Fruit fly (Drosophila melanogaster) whole organism, embryonic: ENCODE measurements around the gene CG10597.
A peak's percentile ranks its signal among the peaks of the same experiment; 100 is the strongest.

ENCODE experiments used
- Abd-B ChIP-seq: fragments of 200-800 bp; sonication (Bioruptor generic); optimal IDR thresholded peaks from 2 replicates; lab custom pipeline; 2018; ENCODE audit warnings: missing biosample characterization, mild to moderate bottlenecking, missing genetic modification characterization, moderate library complexity
- C15 ChIP-seq: fragments of 200-800 bp; sonication (Bioruptor generic); IDR thresholded peaks from 3 replicates; pipeline ENCODE4 v1.3.6; 2022; ENCODE audit warnings: missing biosample characterization, missing genetic modification characterization
- CG10209 ChIP-seq: fragments of 200-800 bp; sonication (Bioruptor generic); optimal IDR thresholded peaks from 3 replicates; lab custom pipeline; 2017; ENCODE audit warnings: missing biosample characterization, mild to moderate bottlenecking, missing genetic modification characterization, missing genetic modification reagents
- CG10267 ChIP-seq: fragments of 200-800 bp; sonication (Bioruptor generic); optimal IDR thresholded peaks from 2 replicates; lab custom pipeline; 2018; ENCODE audit warnings: missing biosample characterization, mild to moderate bottlenecking, missing genetic modification characterization, moderate library complexity
- CG11247 ChIP-seq: fragments of 200-800 bp; sonication (Bioruptor generic); IDR thresholded peaks from 2 replicates; pipeline ENCODE4 v1.3.6; 2022; ENCODE audit warnings: missing biosample characterization, missing genetic modification characterization
- CG12219 ChIP-seq: fragments of 200-800 bp; sonication (Bioruptor generic); optimal IDR thresholded peaks from 3 replicates; lab custom pipeline; 2018; ENCODE audit warnings: missing biosample characterization, mild to moderate bottlenecking, missing genetic modification characterization
- CG12391 ChIP-seq: fragments of 200-800 bp; sonication (Bioruptor generic); optimal IDR thresholded peaks from 3 replicates; lab custom pipeline; 2018; ENCODE audit warnings: missing biosample characterization, mild to moderate bottlenecking, missing genetic modification characterization, moderate library complexity
- CG12769 ChIP-seq: fragments of 200-800 bp; sonication (Bioruptor generic); optimal IDR thresholded peaks from 2 replicates; lab custom pipeline; 2019; ENCODE audit warnings: missing biosample characterization, mild to moderate bottlenecking, missing genetic modification characterization, moderate library complexity
- CG13296 ChIP-seq: fragments of 200-800 bp; sonication (Bioruptor generic); optimal IDR thresholded peaks from 3 replicates; lab custom pipeline; 2018; ENCODE audit warnings: missing biosample characterization, mild to moderate bottlenecking, missing genetic modification characterization
- CG33213 ChIP-seq: fragments of 200-800 bp; sonication (Bioruptor generic); optimal IDR thresholded peaks from 3 replicates; lab custom pipeline; 2016; ENCODE audit warnings: missing biosample characterization, missing genetic modification characterization
- CG5953 ChIP-seq: fragments of 200-800 bp; sonication (Bioruptor generic); IDR thresholded peaks from 2 replicates; pipeline ENCODE4 v1.3.6; 2022; ENCODE audit warnings: missing biosample characterization, missing genetic modification characterization
- CG6689 ChIP-seq: fragments of 200-800 bp; sonication (Bioruptor generic); IDR thresholded peaks from 2 replicates; pipeline ENCODE4 v1.3.6; 2022; ENCODE audit warnings: missing biosample characterization, missing genetic modification characterization
- CG6765 ChIP-seq: fragments of 200-800 bp; sonication (Bioruptor generic); optimal IDR thresholded peaks from 3 replicates; lab custom pipeline; 2017; ENCODE audit warnings: missing biosample characterization, mild to moderate bottlenecking, missing genetic modification characterization
- CG7839 ChIP-seq: fragments of 200-800 bp; sonication (Bioruptor generic); optimal IDR thresholded peaks from 3 replicates; lab custom pipeline; 2018; ENCODE audit warnings: missing biosample characterization, mild to moderate bottlenecking, missing genetic modification characterization, moderate library complexity
- CG7928 ChIP-seq: fragments of 200-800 bp; sonication (Bioruptor generic); optimal IDR thresholded peaks from 2 replicates; lab custom pipeline; 2017; ENCODE audit warnings: missing biosample characterization, mild to moderate bottlenecking, missing genetic modification characterization
- CG8089 ChIP-seq: fragments of 200-800 bp; sonication (Bioruptor generic); optimal IDR thresholded peaks from 3 replicates; lab custom pipeline; 2016; ENCODE audit warnings: missing biosample characterization, missing genetic modification characterization
- CG9215 ChIP-seq: fragments of 200-800 bp; sonication (Bioruptor generic); IDR thresholded peaks from 2 replicates; pipeline ENCODE4 v1.3.6; 2022; ENCODE audit warnings: missing biosample characterization, missing genetic modification characterization
- CG9876 ChIP-seq: fragments of 200-800 bp; sonication (Bioruptor generic); optimal IDR thresholded peaks from 2 replicates; lab custom pipeline; 2016; ENCODE audit warnings: missing biosample characterization, missing genetic modification characterization
- CG9932 ChIP-seq: fragments of 200-800 bp; sonication (Bioruptor generic); IDR thresholded peaks from 2 replicates; pipeline ENCODE4 v1.3.6; 2022; ENCODE audit warnings: missing biosample characterization, missing genetic modification characterization
- Chrac-16 ChIP-seq: fragments of 200-800 bp; sonication (Bioruptor generic); optimal IDR thresholded peaks from 3 replicates; lab custom pipeline; 2016; ENCODE audit warnings: missing biosample characterization, missing genetic modification characterization
- Eip74EF ChIP-seq, 2 experiments: fragments of 200-800 bp in 1 of 2; fragments of >200 bp in 1 of 2; sonication (Bioruptor generic) in 1 of 2; optimal IDR thresholded peaks; 2 replicates each; lab custom pipeline; 2017 to 2019; ENCODE audit warnings: missing biosample characterization in 2 of 2, missing genetic modification characterization in 2 of 2, mild to moderate bottlenecking in 1 of 2, moderate library complexity in 1 of 2
- Elba2 ChIP-seq: fragments of 200-800 bp; sonication (Bioruptor generic); optimal IDR thresholded peaks from 3 replicates; lab custom pipeline; 2016; ENCODE audit warnings: missing biosample characterization, missing genetic modification characterization
- GATAe ChIP-seq: fragments of 200-800 bp; sonication (Bioruptor generic); conservative IDR thresholded peaks from 2 replicates; pipeline ENCODE4 v1.3.6; 2022; ENCODE audit warnings: missing biosample characterization, missing genetic modification characterization
- Gug ChIP-seq: fragments of 200-800 bp; sonication (Bioruptor generic); IDR thresholded peaks from 4 replicates; pipeline ENCODE4 v1.3.6; 2022; ENCODE audit warnings: missing biosample characterization, missing genetic modification characterization
- HLH3B ChIP-seq: fragments of 200-800 bp; sonication (Bioruptor generic); IDR thresholded peaks from 2 replicates; pipeline ENCODE4 v1.3.6; 2022; ENCODE audit warnings: missing biosample characterization, missing genetic modification characterization
- Hr78 ChIP-seq, 2 experiments: fragments of 200-800 bp in 1 of 2; fragments of >200 bp in 1 of 2; sonication (Bioruptor generic) in 1 of 2; optimal IDR thresholded peaks; 2 replicates each; lab custom pipeline; 2017 to 2019; ENCODE audit warnings: missing biosample characterization in 2 of 2, missing genetic modification characterization in 2 of 2, mild to moderate bottlenecking in 1 of 2, moderate library complexity in 1 of 2
- Jarid2 ChIP-seq: fragments of 200-800 bp; sonication (Bioruptor generic); optimal IDR thresholded peaks from 3 replicates; lab custom pipeline; 2017; ENCODE audit warnings: mild to moderate bottlenecking, missing biosample characterization, missing genetic modification reagents, missing genetic modification characterization
- MESR4 ChIP-seq: fragments of 200-800 bp; sonication (Bioruptor generic); optimal IDR thresholded peaks from 2 replicates; lab custom pipeline; 2018; ENCODE audit warnings: missing biosample characterization, mild to moderate bottlenecking, missing genetic modification characterization, moderate library complexity
- NC2β ChIP-seq: fragments of 200-800 bp; sonication (Bioruptor generic); optimal IDR thresholded peaks from 2 replicates; lab custom pipeline; 2016; ENCODE audit warnings: missing biosample characterization, missing genetic modification characterization
- Oli ChIP-seq: fragments of 200-800 bp; sonication (Bioruptor generic); optimal IDR thresholded peaks from 2 replicates; lab custom pipeline; 2018; ENCODE audit warnings: missing biosample characterization, mild to moderate bottlenecking, missing genetic modification characterization, moderate library complexity
- PHDP ChIP-seq: fragments of 200-800 bp; sonication (Bioruptor generic); optimal IDR thresholded peaks from 3 replicates; lab custom pipeline; 2018; ENCODE audit warnings: missing biosample characterization, mild to moderate bottlenecking, missing genetic modification characterization, moderate library complexity
- TFAM ChIP-seq: fragments of 200-800 bp; sonication (Bioruptor generic); optimal IDR thresholded peaks from 2 replicates; lab custom pipeline; 2017; ENCODE audit warnings: missing biosample characterization, missing genetic modification characterization, inconsistent platforms
- Xbp1 ChIP-seq: fragments of 200-800 bp; sonication (Bioruptor generic); optimal IDR thresholded peaks from 3 replicates; lab custom pipeline; 2016; ENCODE audit warnings: missing biosample characterization, mild to moderate bottlenecking, missing genetic modification characterization
- az2 ChIP-seq: fragments of 200-800 bp; sonication (Bioruptor generic); optimal IDR thresholded peaks from 3 replicates; lab custom pipeline; 2016; ENCODE audit warnings: missing biosample characterization, missing genetic modification characterization
- bbx ChIP-seq: fragments of 200-800 bp; sonication (Bioruptor generic); IDR thresholded peaks from 2 replicates; pipeline ENCODE4 v1.3.6; 2022; ENCODE audit warnings: missing biosample characterization, missing genetic modification characterization; ENCODE audit not compliant: partially characterized antibody
- chn ChIP-seq: fragments of 200-800 bp; sonication (Bioruptor generic); optimal IDR thresholded peaks from 2 replicates; lab custom pipeline; 2016; ENCODE audit warnings: missing biosample characterization, missing genetic modification characterization
- cwo ChIP-seq: fragments of 200-800 bp; sonication (Bioruptor generic); optimal IDR thresholded peaks from 3 replicates; lab custom pipeline; 2017; ENCODE audit warnings: missing biosample characterization, missing genetic modification characterization, mild to moderate bottlenecking, moderate library complexity, missing genetic modification reagents
- da ChIP-seq: fragments of 200-800 bp; sonication (Bioruptor generic); optimal IDR thresholded peaks from 2 replicates; lab custom pipeline; 2016; ENCODE audit warnings: missing biosample characterization, missing genetic modification characterization
- fru ChIP-seq: fragments of >200 bp; optimal IDR thresholded peaks from 2 replicates; lab custom pipeline; 2017
- grau ChIP-seq: fragments of 200-800 bp; optimal IDR thresholded peaks from 3 replicates; lab custom pipeline; 2019; ENCODE audit warnings: missing biosample characterization, mild to moderate bottlenecking, missing genetic modification characterization, moderate library complexity
- gsb ChIP-seq: fragments of 200-800 bp; sonication (Bioruptor generic); IDR thresholded peaks from 2 replicates; pipeline ENCODE4 v1.3.6; 2022; ENCODE audit warnings: missing biosample characterization, missing genetic modification characterization
- her ChIP-seq: fragments of 200-800 bp; sonication (Bioruptor generic); optimal IDR thresholded peaks from 2 replicates; lab custom pipeline; 2016; ENCODE audit warnings: missing biosample characterization, missing genetic modification characterization
- lola ChIP-seq, 3 experiments: fragments of >200 bp in 2 of 3; fragments of 200-800 bp in 1 of 3; sonication (Bioruptor generic) in 1 of 3; optimal IDR thresholded peaks; 2 replicates each; lab custom pipeline; 2017 to 2019; ENCODE audit warnings: missing biosample characterization in 3 of 3, missing genetic modification characterization in 3 of 3, mild to moderate bottlenecking in 1 of 3, moderate library complexity in 1 of 3
- nmo ChIP-seq: fragments of 200-800 bp; sonication (Bioruptor generic); optimal IDR thresholded peaks from 2 replicates; lab custom pipeline; 2018; ENCODE audit warnings: missing biosample characterization, mild to moderate bottlenecking, missing genetic modification characterization, moderate library complexity
- oc ChIP-seq: fragments of 200-800 bp; sonication (Bioruptor generic); optimal IDR thresholded peaks from 2 replicates; lab custom pipeline; 2018; ENCODE audit warnings: missing biosample characterization, mild to moderate bottlenecking, missing genetic modification characterization, moderate library complexity
- psq ChIP-seq: fragments of 200-800 bp; sonication (Bioruptor generic); optimal IDR thresholded peaks from 2 replicates; lab custom pipeline; 2017; ENCODE audit warnings: missing biosample characterization, missing genetic modification characterization
- pum ChIP-seq: fragments of 200-800 bp; sonication (Bioruptor generic); optimal IDR thresholded peaks from 2 replicates; lab custom pipeline; 2016; ENCODE audit warnings: missing biosample characterization, missing genetic modification characterization
- sens ChIP-seq: fragments of 200-800 bp; sonication (Bioruptor generic); peaks from one replicate; lab custom pipeline; 2016; ENCODE audit warnings: missing biosample characterization, missing genetic modification characterization
- sqz ChIP-seq: fragments of 200-800 bp; sonication (Bioruptor generic); optimal IDR thresholded peaks from 3 replicates; lab custom pipeline; 2018; ENCODE audit warnings: missing biosample characterization, mild to moderate bottlenecking, missing genetic modification characterization
- zfh2 ChIP-seq: fragments of 200-800 bp; sonication (Bioruptor generic); optimal IDR thresholded peaks from 2 replicates; lab custom pipeline; 2016; ENCODE audit warnings: missing biosample characterization, missing genetic modification characterization

Gene CG10597

dm6 chrX:17229475-17230169 is 1.2 kb downstream of the CG10597 start (continued):
- TF ChIP-seq Elba2, result no peak
- peak; percentile 64 for TF ChIP-seq CG11247 (GFP tag; lab: Robert Waterston, UW)
- peak; percentile 30; the same call in 1 of the 2 replicates for TF ChIP-seq CG9932 (GFP tag; lab: Robert Waterston, UW)
- TF ChIP-seq Chrac-16 (GFP tag; lab: Kevin White, UChicago), result peak; percentile 21
- no peak for TF ChIP-seq cwo (GFP tag; lab: Kevin White, UChicago)
- peak; percentile 25 for TF ChIP-seq CG12769 (tag; lab: Kevin White, UChicago)
- TF ChIP-seq oc (tag; lab: Kevin White, UChicago), result no peak
- TF ChIP-seq CG12391 (tag; lab: Kevin White, UChicago), result peak; percentile 32
- TF ChIP-seq CG9215 (GFP tag; lab: Robert Waterston, UW), result no peak
- no peak for TF ChIP-seq her (GFP tag; lab: Kevin White, UChicago)
- peak; percentile 35 for TF ChIP-seq nmo
- no peak for TF ChIP-seq CG10209 (GFP tag; lab: Kevin White, UChicago)
- no peak for TF ChIP-seq da (GFP tag; lab: Kevin White, UChicago)
- peak; percentile 37 for TF ChIP-seq CG7839
- no peak for TF ChIP-seq CG6689
- TF ChIP-seq CG33213, result no peak
- TF ChIP-seq MESR4, result no peak
- no peak for TF ChIP-seq fru (lab: Kevin White, UChicago)
- no peak for TF ChIP-seq Jarid2 (GFP tag; lab: Kevin White, UChicago)
- no peak for TF ChIP-seq CG7928
- peak; percentile 76 for TF ChIP-seq sens (GFP tag; lab: Kevin White, UChicago)
- peak; percentile 37 for TF ChIP-seq chn (GFP tag; lab: Kevin White, UChicago)
- TF ChIP-seq grau (tag; lab: Kevin White, UChicago), result peak; percentile 38
- peak in 1 of 2 experiments; percentile 49 for TF ChIP-seq Hr78 (GFP tag; optimal IDR thresholded peaks at IDR 0.05; lab: Kevin White, UChicago)
- TF ChIP-seq Oli (tag; lab: Kevin White, UChicago), result peak; percentile 10
- no peak for TF ChIP-seq HLH3B (GFP tag; lab: Robert Waterston, UW)
- TF ChIP-seq bbx (GFP tag; lab: Robert Waterston, UW), result no peak
- peak; percentile 26 for TF ChIP-seq az2
- no peak for TF ChIP-seq psq (GFP tag; lab: Kevin White, UChicago)
- TF ChIP-seq PHDP, result peak; percentile 9
- no peak for TF ChIP-seq gsb (GFP tag; lab: Robert Waterston, UW)
- no peak for TF ChIP-seq CG5953 (GFP tag; lab: Robert Waterston, UW)
- no peak for TF ChIP-seq CG8089
- TF ChIP-seq TFAM (GFP tag; lab: Kevin White, UChicago), result no peak
- TF ChIP-seq sqz (GFP tag; lab: Kevin White, UChicago), result no peak
- TF ChIP-seq Abd-B (GFP tag; lab: Kevin White, UChicago), result peak; percentile 34
- TF ChIP-seq NC2β (GFP tag; lab: Kevin White, UChicago), result peak; percentile 44
- TF ChIP-seq lola (GFP tag; optimal IDR thresholded peaks at IDR 0.05; lab: Kevin White, UChicago), result peak in 1 of 3 experiments; percentile 61
- TF ChIP-seq CG6765 (GFP tag; lab: Kevin White, UChicago), result no peak
- TF ChIP-seq Eip74EF (GFP tag; optimal IDR thresholded peaks at IDR 0.05; lab: Kevin White, UChicago), result peak in 1 of 2 experiments; percentile 78
- peak; percentile 27 for TF ChIP-seq CG9876 (GFP tag; lab: Kevin White, UChicago)
- no peak for TF ChIP-seq CG10267 (tag; lab: Kevin White, UChicago)
- no peak for TF ChIP-seq Gug
- TF ChIP-seq CG12219 (GFP tag; lab: Kevin White, UChicago), result no peak
- TF ChIP-seq Xbp1 (GFP tag; lab: Kevin White, UChicago), result peak; percentile 34
- no peak for TF ChIP-seq CG13296 (GFP tag; lab: Kevin White, UChicago)
- TF ChIP-seq pum, result peak; percentile 17
- no peak for TF ChIP-seq zfh2 (GFP tag; lab: Kevin White, UChicago)
- no peak for TF ChIP-seq C15 (GFP tag; lab: Robert Waterston, UW)
- TF ChIP-seq GATAe (GFP tag; lab: Robert Waterston, UW), result no peak
